Worm (Caenorhabditis elegans) whole organism, L3 larva: ENCODE measurements around the gene F43G6.17.

Experiments used
- lin-15B ChIP-seq: fragments of 150-350 bp; optimal IDR thresholded peaks from 2 replicates; lab custom pipeline; 2014; ENCODE audit warnings: missing biosample characterization, missing genetic modification characterization
- lsy-12 ChIP-seq: sonication (generic microtip); optimal IDR thresholded peaks from 2 replicates; lab custom pipeline; 2016; ENCODE audit warnings: mild to moderate bottlenecking, missing genetic modification characterization, missing compliant biosample characterization
- nhr-11 ChIP-seq: fragments of 150-350 bp; optimal IDR thresholded peaks from 2 replicates; lab custom pipeline; 2014; ENCODE audit warnings: missing biosample characterization, missing genetic modification characterization
- nhr-12 ChIP-seq: fragments of 150-350 bp; optimal IDR thresholded peaks from 2 replicates; lab custom pipeline; 2014; ENCODE audit warnings: missing biosample characterization, missing genetic modification characterization
- nhr-67 ChIP-seq: fragments of 150-350 bp; optimal IDR thresholded peaks from 2 replicates; lab custom pipeline; 2014; ENCODE audit warnings: missing biosample characterization, missing genetic modification characterization
- pha-4 ChIP-seq: fragments of 150-350 bp; optimal IDR thresholded peaks from 2 replicates; lab custom pipeline; 2014; ENCODE audit warnings: missing biosample characterization, missing genetic modification reagents, missing genetic modification characterization
- tbx-2 ChIP-seq: sonication (generic microtip); optimal IDR thresholded peaks from 2 replicates; lab custom pipeline; 2016; ENCODE audit warnings: mild to moderate bottlenecking, missing genetic modification characterization, missing compliant biosample characterization
- unc-39 ChIP-seq: sonication (generic microtip); optimal IDR thresholded peaks from 4 replicates; lab custom pipeline; 2017; ENCODE audit warnings: missing biosample characterization, missing genetic modification characterization
- unc-62 ChIP-seq: fragments of 150-350 bp; sonication (generic microtip); optimal IDR thresholded peaks from 4 replicates; lab custom pipeline; 2014; ENCODE audit warnings: missing biosample characterization, missing genetic modification reagents, missing genetic modification characterization

- no peak for TF ChIP-seq unc-62 (GFP tag; lab: Kevin White, UChicago)
- TF ChIP-seq nhr-67 (tag; lab: Kevin White, UChicago): no peak
- no peak for TF ChIP-seq nhr-12 (tag; lab: Kevin White, UChicago)
- no peak for TF ChIP-seq pha-4 (tag; lab: Kevin White, UChicago)
- no peak for TF ChIP-seq tbx-2 (tag; lab: Kevin White, UChicago)
- TF ChIP-seq lsy-12 (tag; lab: Kevin White, UChicago): no peak
- no peak for TF ChIP-seq lin-15B (tag; lab: Kevin White, UChicago)
- no peak for TF ChIP-seq nhr-11 (tag; lab: Kevin White, UChicago)
- TF ChIP-seq unc-39: no peak
These were observed 28.3 kb upstream of the F43G6.17 start, which contains the start of gene F44E5.1 for ce11 chrII:11774218-11774617.
